Fruit fly (Drosophila melanogaster) whole organism, embryonic: ENCODE results near the gene rngo.

Experiments
- Aef1 ChIP-seq: fragments of 200-800 bp; sonication (Bioruptor generic); IDR thresholded peaks from 3 replicates; pipeline ENCODE4 v1.3.6; 2022; ENCODE audit warnings: missing biosample characterization, missing genetic modification characterization
- Bgb ChIP-seq: fragments of 200-800 bp; sonication (Bioruptor generic); IDR thresholded peaks from 2 replicates; pipeline ENCODE4 v1.3.6; 2022; ENCODE audit warnings: missing biosample characterization, missing genetic modification characterization; ENCODE audit not compliant: partially characterized antibody
- BtbVII ChIP-seq: fragments of 200-800 bp; sonication (Bioruptor generic); optimal IDR thresholded peaks from 3 replicates; lab custom pipeline; 2017; ENCODE audit warnings: missing biosample characterization, mild to moderate bottlenecking, missing genetic modification characterization
- CG10267 ChIP-seq: fragments of 200-800 bp; sonication (Bioruptor generic); optimal IDR thresholded peaks from 2 replicates; lab custom pipeline; 2018; ENCODE audit warnings: missing biosample characterization, mild to moderate bottlenecking, missing genetic modification characterization, moderate library complexity
- CG10321 ChIP-seq: fragments of 200-800 bp; sonication (Bioruptor generic); IDR thresholded peaks from 2 replicates; pipeline ENCODE4 v1.3.6; 2022; ENCODE audit warnings: missing biosample characterization, missing genetic modification characterization
- CG10366 ChIP-seq: fragments of 200-800 bp; sonication (Bioruptor generic); IDR thresholded peaks from 2 replicates; pipeline ENCODE4 v1.3.6; 2022; ENCODE audit warnings: missing biosample characterization, missing genetic modification characterization
- CG10959 ChIP-seq: fragments of 200-800 bp; sonication (Bioruptor generic); IDR thresholded peaks from 2 replicates; pipeline ENCODE4 v1.3.6; 2022; ENCODE audit warnings: missing biosample characterization, missing genetic modification characterization
- CG13296 ChIP-seq: fragments of 200-800 bp; sonication (Bioruptor generic); optimal IDR thresholded peaks from 3 replicates; lab custom pipeline; 2018; ENCODE audit warnings: missing biosample characterization, mild to moderate bottlenecking, missing genetic modification characterization
- CG13624 ChIP-seq: fragments of 200-800 bp; sonication (Bioruptor generic); optimal IDR thresholded peaks from 2 replicates; lab custom pipeline; 2016; ENCODE audit warnings: missing biosample characterization, missing genetic modification characterization
- CG17359 ChIP-seq: fragments of 200-800 bp; sonication (Bioruptor generic); optimal IDR thresholded peaks from 3 replicates; lab custom pipeline; 2018; ENCODE audit warnings: missing biosample characterization, mild to moderate bottlenecking, missing genetic modification characterization, moderate library complexity
- CG2678 ChIP-seq: fragments of 200-800 bp; sonication (Bioruptor generic); optimal IDR thresholded peaks from 3 replicates; lab custom pipeline; 2019; ENCODE audit warnings: missing biosample characterization, mild to moderate bottlenecking, missing genetic modification characterization, moderate library complexity
- CG2712 ChIP-seq: fragments of 200-800 bp; optimal IDR thresholded peaks from 3 replicates; lab custom pipeline; 2019; ENCODE audit warnings: missing biosample characterization, mild to moderate bottlenecking, missing genetic modification characterization, moderate library complexity
- CG3065 ChIP-seq: fragments of 200-800 bp; sonication (Bioruptor generic); optimal IDR thresholded peaks from 2 replicates; lab custom pipeline; 2016; ENCODE audit warnings: missing biosample characterization, missing genetic modification characterization
- CG3847 ChIP-seq: fragments of 200-800 bp; sonication (Bioruptor generic); IDR thresholded peaks from 2 replicates; pipeline ENCODE4 v1.3.6; 2022; ENCODE audit warnings: missing biosample characterization, missing genetic modification characterization
- CG42726 ChIP-seq: fragments of 200-800 bp; sonication (Bioruptor generic); IDR thresholded peaks from 2 replicates; pipeline ENCODE4 v1.3.6; 2022; ENCODE audit warnings: missing biosample characterization, missing genetic modification characterization; ENCODE audit not compliant: partially characterized antibody
- CG4360 ChIP-seq: fragments of 200-800 bp; sonication (Bioruptor generic); IDR thresholded peaks from 2 replicates; pipeline ENCODE4 v1.3.6; 2022; ENCODE audit warnings: missing biosample characterization, missing genetic modification characterization
- CG43689 ChIP-seq: fragments of 200-800 bp; sonication (Bioruptor generic); IDR thresholded peaks from 2 replicates; pipeline ENCODE4 v1.3.6; 2022; ENCODE audit warnings: missing biosample characterization, missing genetic modification characterization
- CG6813 ChIP-seq: fragments of 200-800 bp; sonication (Bioruptor generic); optimal IDR thresholded peaks from 2 replicates; lab custom pipeline; 2017; ENCODE audit warnings: missing biosample characterization, missing genetic modification characterization, mild to moderate bottlenecking, moderate library complexity, missing genetic modification reagents
- CG8388 ChIP-seq: fragments of 200-800 bp; sonication (Bioruptor generic); optimal IDR thresholded peaks from 2 replicates; lab custom pipeline; 2019; ENCODE audit warnings: missing biosample characterization, mild to moderate bottlenecking, missing genetic modification characterization, moderate library complexity
- CG9609 ChIP-seq: fragments of 200-800 bp; sonication (Bioruptor generic); optimal IDR thresholded peaks from 3 replicates; lab custom pipeline; 2016; ENCODE audit warnings: missing biosample characterization, missing genetic modification characterization
- CG9727 ChIP-seq: fragments of 200-800 bp; sonication (Bioruptor generic); optimal IDR thresholded peaks from 3 replicates; lab custom pipeline; 2017; ENCODE audit warnings: missing biosample characterization, mild to moderate bottlenecking, missing genetic modification characterization
- CG9876 ChIP-seq: fragments of 200-800 bp; sonication (Bioruptor generic); optimal IDR thresholded peaks from 2 replicates; lab custom pipeline; 2016; ENCODE audit warnings: missing biosample characterization, missing genetic modification characterization
- D19B ChIP-seq: fragments of 200-800 bp; sonication (Bioruptor generic); optimal IDR thresholded peaks from 2 replicates; lab custom pipeline; 2017; ENCODE audit warnings: missing biosample characterization, mild to moderate bottlenecking, missing genetic modification characterization
- Dbx ChIP-seq: fragments of 200-800 bp; sonication (Bioruptor generic); IDR thresholded peaks from 3 replicates; pipeline ENCODE4 v1.3.6; 2022; ENCODE audit warnings: missing biosample characterization, missing genetic modification characterization
- Drgx ChIP-seq: fragments of 200-800 bp; sonication (Bioruptor generic); IDR thresholded peaks from 2 replicates; pipeline ENCODE4 v1.3.6; 2022; ENCODE audit warnings: missing biosample characterization, missing genetic modification characterization
- Eip74EF ChIP-seq, 2 experiments: fragments of 200-800 bp in 1 of 2; fragments of >200 bp in 1 of 2; sonication (Bioruptor generic) in 1 of 2; optimal IDR thresholded peaks; 2 replicates each; lab custom pipeline; 2017 to 2019; ENCODE audit warnings: missing biosample characterization in 2 of 2, missing genetic modification characterization in 2 of 2, mild to moderate bottlenecking in 1 of 2, moderate library complexity in 1 of 2
- Ets97D ChIP-seq: fragments of 200-800 bp; sonication (Bioruptor generic); optimal IDR thresholded peaks from 3 replicates; lab custom pipeline; 2016; ENCODE audit warnings: missing biosample characterization, missing genetic modification characterization
- Hey ChIP-seq: fragments of 200-800 bp; sonication (Bioruptor generic); optimal IDR thresholded peaks from 3 replicates; lab custom pipeline; 2018; ENCODE audit warnings: missing biosample characterization, mild to moderate bottlenecking, missing genetic modification characterization
- HmgZ ChIP-seq: fragments of 200-800 bp; sonication (Bioruptor generic); optimal IDR thresholded peaks from 2 replicates; lab custom pipeline; 2018; ENCODE audit warnings: missing biosample characterization, mild to moderate bottlenecking, missing genetic modification characterization
- Hr39 ChIP-seq: fragments of >200 bp; optimal IDR thresholded peaks from 2 replicates; lab custom pipeline; 2017
- Meics ChIP-seq: fragments of 200-800 bp; sonication (Bioruptor generic); optimal IDR thresholded peaks from 2 replicates; lab custom pipeline; 2017; ENCODE audit warnings: missing biosample characterization, mild to moderate bottlenecking, missing genetic modification characterization
- Neu2 ChIP-seq: fragments of 200-800 bp; sonication (Bioruptor generic); optimal IDR thresholded peaks from 3 replicates; lab custom pipeline; 2016; ENCODE audit warnings: missing biosample characterization, missing genetic modification characterization, borderline replicate concordance
- Nf-YA ChIP-seq: fragments of 200-800 bp; sonication (Bioruptor generic); IDR thresholded peaks from 2 replicates; pipeline ENCODE4 v1.3.6; 2022; ENCODE audit warnings: missing biosample characterization, missing genetic modification characterization
- Poxn ChIP-seq: fragments of 200-800 bp; sonication (Bioruptor generic); IDR thresholded peaks from 2 replicates; pipeline ENCODE4 v1.3.6; 2022; ENCODE audit warnings: missing biosample characterization, missing genetic modification characterization
- Six4 ChIP-seq: fragments of 200-800 bp; sonication (Bioruptor generic); optimal IDR thresholded peaks from 2 replicates; lab custom pipeline; 2016; ENCODE audit warnings: missing biosample characterization, missing genetic modification characterization
- ac ChIP-seq: fragments of 200-800 bp; sonication (Bioruptor generic); optimal IDR thresholded peaks from 3 replicates; lab custom pipeline; 2017; ENCODE audit warnings: missing biosample characterization, mild to moderate bottlenecking, missing genetic modification characterization
- btn ChIP-seq: fragments of 200-800 bp; sonication (Bioruptor generic); optimal IDR thresholded peaks from 2 replicates; lab custom pipeline; 2016; ENCODE audit warnings: missing biosample characterization, missing genetic modification characterization
- cas ChIP-seq: fragments of 200-800 bp; sonication (Bioruptor generic); IDR thresholded peaks from 2 replicates; pipeline ENCODE4 v1.3.6; 2022; ENCODE audit warnings: missing biosample characterization, missing genetic modification characterization
- chm ChIP-seq: fragments of 200-800 bp; sonication (Bioruptor generic); IDR thresholded peaks from 2 replicates; pipeline ENCODE4 v1.3.6; 2022; ENCODE audit warnings: missing biosample characterization, missing genetic modification characterization
- crp ChIP-seq, 2 experiments: fragments of 200-800 bp; sonication (Bioruptor generic); optimal IDR thresholded peaks; 2 replicates in 1 of 2; 3 replicates in 1 of 2; lab custom pipeline; 2017; ENCODE audit warnings: missing biosample characterization in 2 of 2, missing genetic modification characterization in 2 of 2, mild to moderate bottlenecking in 1 of 2, moderate library complexity in 1 of 2
- ems ChIP-seq: fragments of 200-800 bp; sonication (Bioruptor generic); optimal IDR thresholded peaks from 3 replicates; lab custom pipeline; 2016; ENCODE audit warnings: missing biosample characterization, missing genetic modification characterization
- fd102C ChIP-seq: fragments of 200-800 bp; sonication (Bioruptor generic); optimal IDR thresholded peaks from 2 replicates; lab custom pipeline; 2018; ENCODE audit warnings: missing biosample characterization, mild to moderate bottlenecking, missing genetic modification characterization, moderate library complexity
- grau ChIP-seq: fragments of 200-800 bp; optimal IDR thresholded peaks from 3 replicates; lab custom pipeline; 2019; ENCODE audit warnings: missing biosample characterization, mild to moderate bottlenecking, missing genetic modification characterization, moderate library complexity
- klu ChIP-seq: fragments of 200-800 bp; sonication (Bioruptor generic); IDR thresholded peaks from 2 replicates; pipeline ENCODE4 v1.3.6; 2022; ENCODE audit warnings: missing biosample characterization, missing genetic modification characterization
- luna ChIP-seq: fragments of 200-800 bp; sonication (Bioruptor generic); optimal IDR thresholded peaks from 2 replicates; lab custom pipeline; 2016; ENCODE audit warnings: missing biosample characterization, missing genetic modification characterization
- nom ChIP-seq: fragments of 200-800 bp; sonication (Bioruptor generic); optimal IDR thresholded peaks from 2 replicates; lab custom pipeline; 2017; ENCODE audit warnings: missing biosample characterization, missing genetic modification characterization, mild to moderate bottlenecking, moderate library complexity, missing genetic modification reagents
- onecut ChIP-seq: fragments of 200-800 bp; sonication (Bioruptor generic); IDR thresholded peaks from 2 replicates; pipeline ENCODE4 v1.3.6; 2022; ENCODE audit warnings: missing biosample characterization, missing genetic modification characterization
- pb ChIP-seq: fragments of 200-800 bp; sonication (Bioruptor generic); optimal IDR thresholded peaks from 3 replicates; lab custom pipeline; 2016; ENCODE audit warnings: missing biosample characterization, missing genetic modification characterization
- phol ChIP-seq: fragments of 200-800 bp; sonication (Bioruptor generic); optimal IDR thresholded peaks from 3 replicates; lab custom pipeline; 2018; ENCODE audit warnings: missing biosample characterization, mild to moderate bottlenecking, missing genetic modification characterization, moderate library complexity
- sd ChIP-seq: fragments of 200-800 bp; sonication (Bioruptor generic); optimal IDR thresholded peaks from 3 replicates; lab custom pipeline; 2018; ENCODE audit warnings: missing biosample characterization, mild to moderate bottlenecking, missing genetic modification characterization, moderate library complexity
- sug ChIP-seq: fragments of 200-800 bp; optimal IDR thresholded peaks from 2 replicates; lab custom pipeline; 2019; ENCODE audit warnings: missing biosample characterization, mild to moderate bottlenecking, missing genetic modification characterization, moderate library complexity
- tgo ChIP-seq: fragments of 200-800 bp; sonication (Bioruptor generic); IDR thresholded peaks from 3 replicates; pipeline ENCODE4 v1.3.6; 2022; ENCODE audit warnings: missing biosample characterization, missing genetic modification characterization

The rngo gene

DNA sequence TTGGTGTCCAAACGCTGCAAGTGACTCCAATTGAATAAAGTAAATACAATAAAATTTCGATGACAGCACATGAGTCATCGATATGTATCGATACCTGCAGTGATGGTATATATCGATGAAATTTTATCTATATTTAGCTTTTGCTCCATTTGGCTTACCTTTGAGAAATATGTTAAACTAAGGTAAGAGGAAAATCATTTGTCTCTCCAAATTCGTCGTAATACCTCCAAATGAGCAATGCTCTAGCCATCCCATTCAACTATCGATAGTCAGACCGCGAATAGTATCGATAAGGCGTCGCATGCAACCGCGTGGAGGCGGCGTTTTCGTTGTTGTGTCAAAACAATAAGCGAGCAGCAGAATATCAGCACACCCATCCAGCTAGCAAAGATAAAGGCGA is at the start of gene rngo, which contains the start of gene Cdc50 (continued):
- TF ChIP-seq CG9727 (no peak), CG13296 (GFP tag; lab: Kevin White, UChicago) (no peak), CG42726 (GFP tag; lab: Robert Waterston, UW) (peak; percentile 74; the same call in 1 of the 2 replicates), crp (GFP tag; optimal IDR thresholded peaks at IDR 0.05; lab: Kevin White, UChicago) (peak in 1 of 2 experiments; percentile 28), ac (GFP tag; lab: Kevin White, UChicago) (no peak), CG9876 (no peak), pb (GFP tag; lab: Kevin White, UChicago) (no peak), HmgZ (tag; lab: Kevin White, UChicago) (peak; percentile 37), CG9609 (GFP tag; lab: Kevin White, UChicago) (peak; percentile 39), Dbx (no peak), CG10366 (GFP tag; lab: Robert Waterston, UW) (no peak), ems (GFP tag; lab: Kevin White, UChicago) (no peak), CG6813 (GFP tag; lab: Kevin White, UChicago) (no peak), CG3065 (GFP tag; lab: Kevin White, UChicago) (no peak), btn (GFP tag; lab: Kevin White, UChicago) (no peak), onecut (GFP tag; lab: Robert Waterston, UW) (no peak), Meics (GFP tag; lab: Kevin White, UChicago) (no peak), BtbVII (GFP tag; lab: Kevin White, UChicago) (peak; percentile 1), Hey (no peak), Poxn (GFP tag; lab: Robert Waterston, UW) (no peak), CG43689 (GFP tag; lab: Robert Waterston, UW) (no peak), sd (tag; lab: Kevin White, UChicago) (no peak), CG10267 (peak; percentile 66), CG17359 (tag; lab: Kevin White, UChicago) (no peak), CG4360 (no peak), Eip74EF (GFP tag; optimal IDR thresholded peaks at IDR 0.05; lab: Kevin White, UChicago) (no peak), fd102C (GFP tag; lab: Kevin White, UChicago) (no peak), sug (tag; lab: Kevin White, UChicago) (peak; percentile 36), CG10959 (GFP tag; lab: Robert Waterston, UW) (no peak), luna (GFP tag; lab: Kevin White, UChicago) (peak; percentile 1), phol (peak; percentile 60), cas (no peak), Hr39 (lab: Kevin White, UChicago) (no peak), chm (no peak), CG2712 (tag; lab: Kevin White, UChicago) (peak; percentile 64), CG8388 (GFP tag; lab: Kevin White, UChicago) (no peak), Neu2 (GFP tag; lab: Kevin White, UChicago) (no peak), Aef1 (GFP tag; lab: Robert Waterston, UW) (no peak), CG13624 (GFP tag; lab: Kevin White, UChicago) (peak; percentile 39), Six4 (GFP tag; lab: Kevin White, UChicago) (no peak), CG2678 (tag; lab: Kevin White, UChicago) (no peak), Nf-YA (GFP tag; lab: Robert Waterston, UW) (no peak), D19B (no peak), CG3847 (GFP tag; lab: Robert Waterston, UW) (peak; percentile 37; the same call in 1 of the 2 replicates), Drgx (no peak), nom (GFP tag; lab: Kevin White, UChicago) (no peak), Ets97D (GFP tag; lab: Kevin White, UChicago) (peak; percentile 81), Bgb (GFP tag; lab: Robert Waterston, UW) (peak; percentile 93), tgo (GFP tag; lab: Robert Waterston, UW) (no peak), CG10321 (GFP tag; lab: Robert Waterston, UW) (no peak), grau (tag; lab: Kevin White, UChicago) (no peak), klu (GFP tag; lab: Robert Waterston, UW) (no peak)
